Fruit fly (Drosophila melanogaster) whole organism, embryonic: ENCODE measurements around the gene CG12115.

Source experiments
- Ada2b ChIP-seq: fragments of 200-800 bp; sonication (Bioruptor generic); IDR thresholded peaks from 2 replicates; pipeline ENCODE4 v1.3.6; 2022; ENCODE audit warnings: missing biosample characterization, missing genetic modification characterization
- Atf-2 ChIP-seq: fragments of 200-800 bp; sonication (Bioruptor generic); optimal IDR thresholded peaks from 2 replicates; lab custom pipeline; 2016; ENCODE audit warnings: missing biosample characterization, missing genetic modification characterization
- BtbVII ChIP-seq: fragments of 200-800 bp; sonication (Bioruptor generic); optimal IDR thresholded peaks from 3 replicates; lab custom pipeline; 2017; ENCODE audit warnings: missing biosample characterization, mild to moderate bottlenecking, missing genetic modification characterization
- Bteb2 ChIP-seq: fragments of 200-800 bp; sonication (Bioruptor generic); optimal IDR thresholded peaks from 2 replicates; lab custom pipeline; 2016; ENCODE audit warnings: missing biosample characterization, missing genetic modification characterization
- CG10979 ChIP-seq: fragments of 200-800 bp; sonication (Bioruptor generic); optimal IDR thresholded peaks from 2 replicates; lab custom pipeline; 2018; ENCODE audit warnings: missing biosample characterization, mild to moderate bottlenecking, missing genetic modification characterization, moderate library complexity
- CG11398 ChIP-seq: fragments of 200-800 bp; sonication (Bioruptor generic); optimal IDR thresholded peaks from 2 replicates; lab custom pipeline; 2016; ENCODE audit warnings: missing biosample characterization, missing genetic modification characterization
- CG12219 ChIP-seq: fragments of 200-800 bp; sonication (Bioruptor generic); optimal IDR thresholded peaks from 3 replicates; lab custom pipeline; 2018; ENCODE audit warnings: missing biosample characterization, mild to moderate bottlenecking, missing genetic modification characterization
- CG14441 ChIP-seq: fragments of 200-800 bp; sonication (Bioruptor generic); IDR thresholded peaks from 2 replicates; pipeline ENCODE4 v1.3.6; 2022; ENCODE audit warnings: missing biosample characterization, missing genetic modification characterization
- CG14710 ChIP-seq: fragments of 200-800 bp; sonication (Bioruptor generic); optimal IDR thresholded peaks from 3 replicates; lab custom pipeline; 2019; ENCODE audit warnings: missing biosample characterization, mild to moderate bottlenecking, missing genetic modification characterization, moderate library complexity
- CG15601 ChIP-seq: fragments of 200-800 bp; sonication (Bioruptor generic); optimal IDR thresholded peaks from 3 replicates; lab custom pipeline; 2019; ENCODE audit warnings: missing biosample characterization, mild to moderate bottlenecking, missing genetic modification characterization, moderate library complexity
- CG18764 ChIP-seq: fragments of 200-800 bp; sonication (Bioruptor generic); optimal IDR thresholded peaks from 3 replicates; lab custom pipeline; 2016; ENCODE audit warnings: missing biosample characterization, missing genetic modification characterization
- CG3065 ChIP-seq: fragments of 200-800 bp; sonication (Bioruptor generic); optimal IDR thresholded peaks from 2 replicates; lab custom pipeline; 2016; ENCODE audit warnings: missing biosample characterization, missing genetic modification characterization
- CG32772 ChIP-seq: fragments of 200-800 bp; sonication (Bioruptor generic); IDR thresholded peaks from 2 replicates; pipeline ENCODE4 v1.3.6; 2022; ENCODE audit warnings: missing biosample characterization, missing genetic modification characterization
- CG4617 ChIP-seq: fragments of 200-800 bp; sonication (Bioruptor generic); optimal IDR thresholded peaks from 3 replicates; lab custom pipeline; 2016; ENCODE audit warnings: missing biosample characterization, missing genetic modification characterization, borderline replicate concordance
- CG5180 ChIP-seq: fragments of 200-800 bp; sonication (Bioruptor generic); optimal IDR thresholded peaks from 3 replicates; lab custom pipeline; 2017; ENCODE audit warnings: missing biosample characterization, missing genetic modification characterization, mild to moderate bottlenecking, moderate library complexity, missing genetic modification reagents
- CG7357 ChIP-seq: fragments of 200-800 bp; sonication (Bioruptor generic); IDR thresholded peaks from 3 replicates; pipeline ENCODE4 v1.3.6; 2022; ENCODE audit warnings: missing biosample characterization, missing genetic modification characterization
- CG7987 ChIP-seq: fragments of 200-800 bp; sonication (Bioruptor generic); optimal IDR thresholded peaks from 2 replicates; lab custom pipeline; 2018; ENCODE audit warnings: missing biosample characterization, mild to moderate bottlenecking, missing genetic modification characterization, moderate library complexity
- CG8089 ChIP-seq: fragments of 200-800 bp; sonication (Bioruptor generic); optimal IDR thresholded peaks from 3 replicates; lab custom pipeline; 2016; ENCODE audit warnings: missing biosample characterization, missing genetic modification characterization
- CTCF ChIP-seq: fragments of 200-800 bp; sonication (Bioruptor generic); optimal IDR thresholded peaks from 2 replicates; lab custom pipeline; 2017; ENCODE audit warnings: missing biosample characterization, mild to moderate bottlenecking, missing genetic modification characterization, moderate library complexity
- D19B ChIP-seq: fragments of 200-800 bp; sonication (Bioruptor generic); optimal IDR thresholded peaks from 2 replicates; lab custom pipeline; 2017; ENCODE audit warnings: missing biosample characterization, mild to moderate bottlenecking, missing genetic modification characterization
- Dip2 ChIP-seq: fragments of 200-800 bp; sonication (Bioruptor generic); IDR thresholded peaks from 2 replicates; pipeline ENCODE4 v1.3.6; 2022; ENCODE audit warnings: missing biosample characterization, missing genetic modification characterization
- Dip3 ChIP-seq: fragments of 200-800 bp; sonication (Bioruptor generic); optimal IDR thresholded peaks from 3 replicates; lab custom pipeline; 2016; ENCODE audit warnings: missing biosample characterization, missing genetic modification characterization
- Dll ChIP-seq: fragments of 200-800 bp; sonication (Bioruptor generic); IDR thresholded peaks from 4 replicates; pipeline ENCODE4 v1.3.6; 2022; ENCODE audit warnings: missing biosample characterization, missing genetic modification characterization; ENCODE audit not compliant: partially characterized antibody
- E2f1 ChIP-seq: fragments of 200-800 bp; sonication (Bioruptor generic); IDR thresholded peaks from 2 replicates; pipeline ENCODE4 v1.3.6; 2022; ENCODE audit warnings: missing biosample characterization, missing genetic modification characterization
- H15 ChIP-seq: fragments of 200-800 bp; sonication (Bioruptor generic); IDR thresholded peaks from 3 replicates; pipeline ENCODE4 v1.3.6; 2022; ENCODE audit warnings: missing biosample characterization, missing genetic modification characterization
- Hmr ChIP-seq: fragments of 200-800 bp; sonication (Bioruptor generic); optimal IDR thresholded peaks from 3 replicates; lab custom pipeline; 2017; ENCODE audit warnings: mild to moderate bottlenecking, missing biosample characterization, missing genetic modification reagents, missing genetic modification characterization
- MESR4 ChIP-seq: fragments of 200-800 bp; sonication (Bioruptor generic); optimal IDR thresholded peaks from 2 replicates; lab custom pipeline; 2018; ENCODE audit warnings: missing biosample characterization, mild to moderate bottlenecking, missing genetic modification characterization, moderate library complexity
- NC2α ChIP-seq: fragments of 200-800 bp; sonication (Bioruptor generic); optimal IDR thresholded peaks from 2 replicates; lab custom pipeline; 2016; ENCODE audit warnings: missing biosample characterization, missing genetic modification characterization
- Oli ChIP-seq: fragments of 200-800 bp; sonication (Bioruptor generic); optimal IDR thresholded peaks from 2 replicates; lab custom pipeline; 2018; ENCODE audit warnings: missing biosample characterization, mild to moderate bottlenecking, missing genetic modification characterization, moderate library complexity
- Opbp ChIP-seq: fragments of 200-800 bp; sonication (Bioruptor generic); IDR thresholded peaks from 3 replicates; pipeline ENCODE4 v1.3.6; 2022; ENCODE audit warnings: missing biosample characterization, missing genetic modification characterization; ENCODE audit not compliant: partially characterized antibody
- Xbp1 ChIP-seq: fragments of 200-800 bp; sonication (Bioruptor generic); optimal IDR thresholded peaks from 3 replicates; lab custom pipeline; 2016; ENCODE audit warnings: missing biosample characterization, mild to moderate bottlenecking, missing genetic modification characterization
- abd-A ChIP-seq: fragments of 200-800 bp; sonication (Bioruptor generic); optimal IDR thresholded peaks from 3 replicates; lab custom pipeline; 2019; ENCODE audit warnings: missing biosample characterization, mild to moderate bottlenecking, missing genetic modification characterization, moderate library complexity
- aop ChIP-seq: fragments of 200-800 bp; sonication (Bioruptor generic); IDR thresholded peaks from 2 replicates; pipeline ENCODE4 v1.3.6; 2022; ENCODE audit warnings: missing biosample characterization, missing genetic modification characterization
- ara ChIP-seq: fragments of 200-800 bp; sonication (Bioruptor generic); IDR thresholded peaks from 2 replicates; pipeline ENCODE4 v1.3.6; 2022; ENCODE audit warnings: missing biosample characterization, missing genetic modification characterization
- caup ChIP-seq: fragments of 200-800 bp; sonication (Bioruptor generic); optimal IDR thresholded peaks from 3 replicates; lab custom pipeline; 2017; ENCODE audit warnings: missing biosample characterization, mild to moderate bottlenecking, missing genetic modification characterization, moderate library complexity; ENCODE audit not compliant: severe bottlenecking
- crp ChIP-seq, 2 experiments: fragments of 200-800 bp; sonication (Bioruptor generic); optimal IDR thresholded peaks; 2 replicates in 1 of 2; 3 replicates in 1 of 2; lab custom pipeline; 2017; ENCODE audit warnings: missing biosample characterization in 2 of 2, missing genetic modification characterization in 2 of 2, mild to moderate bottlenecking in 1 of 2, moderate library complexity in 1 of 2
- dysf ChIP-seq: fragments of 200-800 bp; sonication (Bioruptor generic); IDR thresholded peaks from 3 replicates; pipeline ENCODE4 v1.3.6; 2022; ENCODE audit warnings: missing biosample characterization, missing genetic modification characterization
- fu2 ChIP-seq: fragments of 200-800 bp; sonication (Bioruptor generic); optimal IDR thresholded peaks from 2 replicates; lab custom pipeline; 2016; ENCODE audit warnings: missing biosample characterization, missing genetic modification characterization
- gem ChIP-seq: fragments of 200-800 bp; sonication (Bioruptor generic); optimal IDR thresholded peaks from 2 replicates; lab custom pipeline; 2019; ENCODE audit warnings: missing biosample characterization, mild to moderate bottlenecking, missing genetic modification characterization, moderate library complexity
- grau ChIP-seq: fragments of 200-800 bp; optimal IDR thresholded peaks from 3 replicates; lab custom pipeline; 2019; ENCODE audit warnings: missing biosample characterization, mild to moderate bottlenecking, missing genetic modification characterization, moderate library complexity
- hb ChIP-seq: fragments of 200-800 bp; sonication (Bioruptor generic); IDR thresholded peaks from 3 replicates; pipeline ENCODE4 v1.3.6; 2022; ENCODE audit warnings: missing biosample characterization, missing genetic modification characterization; ENCODE audit not compliant: partially characterized antibody
- her ChIP-seq: fragments of 200-800 bp; sonication (Bioruptor generic); optimal IDR thresholded peaks from 2 replicates; lab custom pipeline; 2016; ENCODE audit warnings: missing biosample characterization, missing genetic modification characterization
- kah ChIP-seq: fragments of 200-800 bp; sonication (Bioruptor generic); optimal IDR thresholded peaks from 2 replicates; lab custom pipeline; 2018; ENCODE audit warnings: missing biosample characterization, mild to moderate bottlenecking, missing genetic modification characterization
- lab ChIP-seq: fragments of 200-800 bp; sonication (Bioruptor generic); optimal IDR thresholded peaks from 3 replicates; lab custom pipeline; 2017; ENCODE audit warnings: missing biosample characterization, missing genetic modification characterization, mild to moderate bottlenecking, moderate library complexity, missing genetic modification reagents
- pb ChIP-seq: fragments of 200-800 bp; sonication (Bioruptor generic); optimal IDR thresholded peaks from 3 replicates; lab custom pipeline; 2016; ENCODE audit warnings: missing biosample characterization, missing genetic modification characterization
- seq ChIP-seq: fragments of 200-800 bp; sonication (Bioruptor generic); IDR thresholded peaks from 2 replicates; pipeline ENCODE4 v1.3.6; 2022; ENCODE audit warnings: missing biosample characterization, missing genetic modification characterization
- sim ChIP-seq: fragments of 200-800 bp; sonication (Bioruptor generic); IDR thresholded peaks from 2 replicates; pipeline ENCODE4 v1.3.6; 2022; ENCODE audit warnings: missing biosample characterization, missing genetic modification characterization
- sna ChIP-seq: fragments of 200-800 bp; sonication (Bioruptor generic); IDR thresholded peaks from 2 replicates; pipeline ENCODE4 v1.3.6; 2022; ENCODE audit warnings: missing biosample characterization, missing genetic modification characterization; ENCODE audit not compliant: partially characterized antibody
- ssp ChIP-seq: fragments of 200-800 bp; sonication (Bioruptor generic); IDR thresholded peaks from 2 replicates; pipeline ENCODE4 v1.3.6; 2022; ENCODE audit warnings: missing biosample characterization, missing genetic modification characterization
- tgo ChIP-seq: fragments of 200-800 bp; sonication (Bioruptor generic); IDR thresholded peaks from 3 replicates; pipeline ENCODE4 v1.3.6; 2022; ENCODE audit warnings: missing biosample characterization, missing genetic modification characterization
- zfh2 ChIP-seq: fragments of 200-800 bp; sonication (Bioruptor generic); optimal IDR thresholded peaks from 2 replicates; lab custom pipeline; 2016; ENCODE audit warnings: missing biosample characterization, missing genetic modification characterization

CG12115 gene

DNA sequence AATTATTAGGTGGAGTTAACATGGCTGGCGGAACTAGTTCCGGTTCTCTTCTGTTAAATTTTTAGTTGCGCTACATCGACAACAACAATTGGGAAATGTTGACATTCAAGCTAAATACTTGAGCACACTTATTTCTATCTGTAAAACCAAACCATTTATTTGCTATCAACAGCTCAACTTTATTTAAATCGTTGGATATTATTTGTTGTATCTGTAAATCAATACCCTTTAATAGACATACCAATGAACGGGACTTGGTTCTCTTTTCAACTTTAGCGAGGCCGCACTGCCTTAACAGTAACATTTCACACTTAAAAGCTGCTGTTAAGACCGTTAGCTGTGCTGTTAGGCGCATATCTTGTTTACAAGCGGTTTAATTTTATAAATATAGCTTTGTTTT, 3.2 kb upstream of the CG12115 start, which contains the start of gene CG12106 (continued):
- TF ChIP-seq sim: no peak
- TF ChIP-seq MESR4 (GFP tag; lab: Kevin White, UChicago): no peak
- no peak for TF ChIP-seq BtbVII (GFP tag; lab: Kevin White, UChicago)
- TF ChIP-seq abd-A (tag; lab: Kevin White, UChicago): no peak
- TF ChIP-seq ssp: no peak
- TF ChIP-seq dysf (GFP tag; lab: Robert Waterston, UW): peak; percentile 68; the same call in 2 of the 3 replicates
- TF ChIP-seq CG14441 (GFP tag; lab: Robert Waterston, UW): no peak; the same call in 1 of the 2 replicates
- peak; percentile 98 for TF ChIP-seq grau
- no peak for TF ChIP-seq CG5180
- TF ChIP-seq crp (GFP tag; optimal IDR thresholded peaks at IDR 0.05; lab: Kevin White, UChicago): no peak
- TF ChIP-seq CG32772 (GFP tag; lab: Robert Waterston, UW): no peak
- no peak for TF ChIP-seq CTCF
- TF ChIP-seq CG15601: peak; percentile 13
- TF ChIP-seq CG18764: no peak
- TF ChIP-seq Atf-2 (GFP tag; lab: Kevin White, UChicago): peak; percentile 1
- peak; percentile 49 for TF ChIP-seq Xbp1 (GFP tag; lab: Kevin White, UChicago)
- 0 out of 2 replicates have a peak, but pooled peaks have one; percentile 31 for TF ChIP-seq seq
- no peak for TF ChIP-seq NC2α (GFP tag; lab: Kevin White, UChicago)
- TF ChIP-seq Bteb2 (GFP tag; lab: Kevin White, UChicago): no peak
- TF ChIP-seq pb (GFP tag; lab: Kevin White, UChicago): no peak
- no peak for TF ChIP-seq ara
- TF ChIP-seq CG8089 (GFP tag; lab: Kevin White, UChicago): no peak
- no peak for TF ChIP-seq CG3065 (GFP tag; lab: Kevin White, UChicago)
- TF ChIP-seq CG7987 (GFP tag; lab: Kevin White, UChicago): no peak
- TF ChIP-seq Dip2 (GFP tag; lab: Robert Waterston, UW): no peak
- TF ChIP-seq Oli: peak; percentile 25
- TF ChIP-seq CG11398 (GFP tag; lab: Kevin White, UChicago): no peak
- TF ChIP-seq kah (GFP tag; lab: Kevin White, UChicago): no peak
- no peak for TF ChIP-seq her
- peak; percentile 32; the same call in 1 of the 3 replicates for TF ChIP-seq CG7357 (GFP tag; lab: Robert Waterston, UW)
- TF ChIP-seq Opbp: no peak
- TF ChIP-seq fu2 (GFP tag; lab: Kevin White, UChicago): no peak
- TF ChIP-seq CG4617 (GFP tag; lab: Kevin White, UChicago): peak; percentile 23
- TF ChIP-seq CG12219: peak; percentile 1
- no peak for TF ChIP-seq Dll (GFP tag; lab: Robert Waterston, UW)
- peak; percentile 30 for TF ChIP-seq CG14710 (tag; lab: Kevin White, UChicago)
- peak; percentile 56 for TF ChIP-seq zfh2 (GFP tag; lab: Kevin White, UChicago)
- TF ChIP-seq Ada2b (GFP tag; lab: Robert Waterston, UW): 0 out of 2 replicates have a peak, but pooled peaks have one; percentile 30
- peak; percentile 71 for TF ChIP-seq gem (tag; lab: Kevin White, UChicago)
- TF ChIP-seq hb (GFP tag; lab: Robert Waterston, UW): no peak
- TF ChIP-seq caup (GFP tag; lab: Kevin White, UChicago): no peak
- TF ChIP-seq tgo: peak; percentile 62; the same call in 2 of the 3 replicates
- no peak for TF ChIP-seq H15 (GFP tag; lab: Robert Waterston, UW)
- TF ChIP-seq Hmr: no peak
- no peak for TF ChIP-seq sna (GFP tag; lab: Robert Waterston, UW)
- peak; percentile 16 for TF ChIP-seq CG10979 (tag; lab: Kevin White, UChicago)
- no peak for TF ChIP-seq aop
- TF ChIP-seq lab (GFP tag; lab: Kevin White, UChicago): no peak
- TF ChIP-seq Dip3 (GFP tag; lab: Kevin White, UChicago): no peak
- TF ChIP-seq E2f1: peak; percentile 40
- TF ChIP-seq D19B (GFP tag; lab: Kevin White, UChicago): no peak
